Fruit fly (Drosophila melanogaster) whole organism, embryonic: Measurements from ENCODE around the gene CG13131.

ENCODE experiments used
- Aef1 ChIP-seq: fragments of 200-800 bp; sonication (Bioruptor generic); IDR thresholded peaks from 3 replicates; pipeline ENCODE4 v1.3.6; 2022; ENCODE audit warnings: missing biosample characterization, missing genetic modification characterization
- CG10462 ChIP-seq: fragments of 200-800 bp; sonication (Bioruptor generic); optimal IDR thresholded peaks from 2 replicates; lab custom pipeline; 2016; ENCODE audit warnings: missing biosample characterization, missing genetic modification characterization
- CG11247 ChIP-seq: fragments of 200-800 bp; sonication (Bioruptor generic); IDR thresholded peaks from 2 replicates; pipeline ENCODE4 v1.3.6; 2022; ENCODE audit warnings: missing biosample characterization, missing genetic modification characterization
- CG11723 ChIP-seq: fragments of 200-800 bp; sonication (Bioruptor generic); optimal IDR thresholded peaks from 2 replicates; lab custom pipeline; 2017; ENCODE audit warnings: missing biosample characterization, mild to moderate bottlenecking, missing genetic modification characterization
- CG12659 ChIP-seq: fragments of 200-800 bp; sonication (Bioruptor generic); optimal IDR thresholded peaks from 3 replicates; lab custom pipeline; 2017; ENCODE audit warnings: mild to moderate bottlenecking, missing biosample characterization, missing genetic modification reagents, missing genetic modification characterization
- CG13624 ChIP-seq: fragments of 200-800 bp; sonication (Bioruptor generic); optimal IDR thresholded peaks from 2 replicates; lab custom pipeline; 2016; ENCODE audit warnings: missing biosample characterization, missing genetic modification characterization
- CG14441 ChIP-seq: fragments of 200-800 bp; sonication (Bioruptor generic); IDR thresholded peaks from 2 replicates; pipeline ENCODE4 v1.3.6; 2022; ENCODE audit warnings: missing biosample characterization, missing genetic modification characterization
- CG14710 ChIP-seq: fragments of 200-800 bp; sonication (Bioruptor generic); optimal IDR thresholded peaks from 3 replicates; lab custom pipeline; 2019; ENCODE audit warnings: missing biosample characterization, mild to moderate bottlenecking, missing genetic modification characterization, moderate library complexity
- CG14860 ChIP-seq: fragments of 200-800 bp; sonication (Bioruptor generic); IDR thresholded peaks from 3 replicates; pipeline ENCODE4 v1.3.6; 2022; ENCODE audit warnings: missing biosample characterization, missing genetic modification characterization; ENCODE audit not compliant: partially characterized antibody
- CG1603 ChIP-seq: fragments of 200-800 bp; sonication (Bioruptor generic); optimal IDR thresholded peaks from 2 replicates; lab custom pipeline; 2019; ENCODE audit warnings: missing biosample characterization, mild to moderate bottlenecking, missing genetic modification characterization, moderate library complexity
- CG16813 ChIP-seq: fragments of 200-800 bp; sonication (Bioruptor generic); IDR thresholded peaks from 3 replicates; pipeline ENCODE4 v1.3.6; 2022; ENCODE audit warnings: missing biosample characterization, missing genetic modification characterization; ENCODE audit not compliant: partially characterized antibody
- CG17829 ChIP-seq: fragments of 200-800 bp; optimal IDR thresholded peaks from 2 replicates; lab custom pipeline; 2019; ENCODE audit warnings: missing biosample characterization, mild to moderate bottlenecking, missing genetic modification characterization, moderate library complexity
- CG42726 ChIP-seq: fragments of 200-800 bp; sonication (Bioruptor generic); IDR thresholded peaks from 2 replicates; pipeline ENCODE4 v1.3.6; 2022; ENCODE audit warnings: missing biosample characterization, missing genetic modification characterization; ENCODE audit not compliant: partially characterized antibody
- CG4617 ChIP-seq: fragments of 200-800 bp; sonication (Bioruptor generic); optimal IDR thresholded peaks from 3 replicates; lab custom pipeline; 2016; ENCODE audit warnings: missing biosample characterization, missing genetic modification characterization, borderline replicate concordance
- CG6765 ChIP-seq: fragments of 200-800 bp; sonication (Bioruptor generic); optimal IDR thresholded peaks from 3 replicates; lab custom pipeline; 2017; ENCODE audit warnings: missing biosample characterization, mild to moderate bottlenecking, missing genetic modification characterization
- CG8924 ChIP-seq: fragments of 200-800 bp; optimal IDR thresholded peaks from 3 replicates; lab custom pipeline; 2019; ENCODE audit warnings: missing biosample characterization, mild to moderate bottlenecking, missing genetic modification characterization, moderate library complexity
- CG9437 ChIP-seq: fragments of 200-800 bp; sonication (Bioruptor generic); optimal IDR thresholded peaks from 2 replicates; lab custom pipeline; 2018; ENCODE audit warnings: missing biosample characterization, mild to moderate bottlenecking, missing genetic modification characterization
- D19A ChIP-seq: fragments of 200-800 bp; optimal IDR thresholded peaks from 3 replicates; lab custom pipeline; 2019; ENCODE audit warnings: missing biosample characterization, mild to moderate bottlenecking, missing genetic modification characterization, moderate library complexity
- Ets65A ChIP-seq: fragments of 200-800 bp; sonication (Bioruptor generic); peaks from one replicate; lab custom pipeline; 2016; ENCODE audit warnings: missing biosample characterization, missing genetic modification characterization
- Ets97D ChIP-seq: fragments of 200-800 bp; sonication (Bioruptor generic); optimal IDR thresholded peaks from 3 replicates; lab custom pipeline; 2016; ENCODE audit warnings: missing biosample characterization, missing genetic modification characterization
- HLH4C ChIP-seq: fragments of 200-800 bp; sonication (Bioruptor generic); IDR thresholded peaks from 3 replicates; pipeline ENCODE4 v1.3.6; 2022; ENCODE audit warnings: missing biosample characterization, missing genetic modification characterization; ENCODE audit not compliant: partially characterized antibody
- Hr51 ChIP-seq, 2 experiments: fragments of 200-800 bp; sonication (Bioruptor generic); optimal IDR thresholded peaks; 2 replicates in 1 of 2; 3 replicates in 1 of 2; lab custom pipeline; 2016 to 2018; ENCODE audit warnings: missing biosample characterization in 2 of 2, missing genetic modification characterization in 2 of 2, mild to moderate bottlenecking in 1 of 2, moderate library complexity in 1 of 2
- MBD-R2 ChIP-seq: fragments of 200-800 bp; sonication (Bioruptor generic); IDR thresholded peaks from 2 replicates; pipeline ENCODE4 v1.3.6; 2022; ENCODE audit warnings: missing biosample characterization, missing genetic modification characterization
- NK7.1 ChIP-seq: fragments of 200-800 bp; sonication (Bioruptor generic); optimal IDR thresholded peaks from 3 replicates; lab custom pipeline; 2016; ENCODE audit warnings: missing biosample characterization, missing genetic modification characterization
- Nf-YB ChIP-seq: fragments of 200-800 bp; sonication (Bioruptor generic); optimal IDR thresholded peaks from 3 replicates; lab custom pipeline; 2019; ENCODE audit warnings: missing biosample characterization, mild to moderate bottlenecking, missing genetic modification characterization, moderate library complexity
- Rx ChIP-seq: fragments of 200-800 bp; sonication (Bioruptor generic); IDR thresholded peaks from 2 replicates; pipeline ENCODE4 v1.3.6; 2022; ENCODE audit warnings: missing biosample characterization, missing genetic modification characterization
- Sry-δ ChIP-seq: fragments of 200-800 bp; sonication (Bioruptor generic); optimal IDR thresholded peaks from 2 replicates; lab custom pipeline; 2016; ENCODE audit warnings: missing biosample characterization, missing genetic modification characterization
- abd-A ChIP-seq: fragments of 200-800 bp; sonication (Bioruptor generic); optimal IDR thresholded peaks from 3 replicates; lab custom pipeline; 2019; ENCODE audit warnings: missing biosample characterization, mild to moderate bottlenecking, missing genetic modification characterization, moderate library complexity
- ato ChIP-seq: fragments of 200-800 bp; sonication (Bioruptor generic); IDR thresholded peaks from 2 replicates; pipeline ENCODE4 v1.3.6; 2022; ENCODE audit warnings: missing biosample characterization, missing genetic modification characterization; ENCODE audit not compliant: partially characterized antibody
- bab2 ChIP-seq: fragments of 200-800 bp; sonication (Bioruptor generic); optimal IDR thresholded peaks from 2 replicates; lab custom pipeline; 2016; ENCODE audit warnings: missing biosample characterization, missing genetic modification characterization
- fru ChIP-seq: fragments of >200 bp; optimal IDR thresholded peaks from 2 replicates; lab custom pipeline; 2017
- gt ChIP-seq: fragments of 200-800 bp; sonication (Bioruptor generic); IDR thresholded peaks from 2 replicates; pipeline ENCODE4 v1.3.6; 2022; ENCODE audit warnings: missing biosample characterization, missing genetic modification characterization
- hb ChIP-seq: fragments of 200-800 bp; sonication (Bioruptor generic); IDR thresholded peaks from 3 replicates; pipeline ENCODE4 v1.3.6; 2022; ENCODE audit warnings: missing biosample characterization, missing genetic modification characterization; ENCODE audit not compliant: partially characterized antibody
- inv ChIP-seq: fragments of 200-800 bp; sonication (Bioruptor generic); IDR thresholded peaks from 2 replicates; pipeline ENCODE4 v1.3.6; 2022; ENCODE audit warnings: missing biosample characterization, missing genetic modification characterization; ENCODE audit not compliant: partially characterized antibody
- lbe ChIP-seq: fragments of 200-800 bp; sonication (Bioruptor generic); optimal IDR thresholded peaks from 2 replicates; lab custom pipeline; 2016; ENCODE audit warnings: missing biosample characterization, mild to moderate bottlenecking, missing genetic modification characterization
- lmd ChIP-seq: fragments of 200-800 bp; sonication (Bioruptor generic); IDR thresholded peaks from 2 replicates; pipeline ENCODE4 v1.3.6; 2022; ENCODE audit warnings: missing biosample characterization, missing genetic modification characterization
- mld ChIP-seq: fragments of 200-800 bp; sonication (Bioruptor generic); IDR thresholded peaks from 3 replicates; pipeline ENCODE4 v1.3.6; 2022; ENCODE audit warnings: missing biosample characterization, missing genetic modification characterization; ENCODE audit not compliant: partially characterized antibody
- nerfin-1 ChIP-seq: fragments of 200-800 bp; sonication (Bioruptor generic); optimal IDR thresholded peaks from 3 replicates; lab custom pipeline; 2019; ENCODE audit warnings: missing biosample characterization, mild to moderate bottlenecking, missing genetic modification characterization, moderate library complexity
- nmo ChIP-seq: fragments of 200-800 bp; sonication (Bioruptor generic); optimal IDR thresholded peaks from 2 replicates; lab custom pipeline; 2018; ENCODE audit warnings: missing biosample characterization, mild to moderate bottlenecking, missing genetic modification characterization, moderate library complexity
- onecut ChIP-seq: fragments of 200-800 bp; sonication (Bioruptor generic); IDR thresholded peaks from 2 replicates; pipeline ENCODE4 v1.3.6; 2022; ENCODE audit warnings: missing biosample characterization, missing genetic modification characterization
- pita ChIP-seq: fragments of 200-800 bp; sonication (Bioruptor generic); optimal IDR thresholded peaks from 2 replicates; lab custom pipeline; 2017; ENCODE audit warnings: missing biosample characterization, mild to moderate bottlenecking, missing genetic modification characterization
- row ChIP-seq: fragments of 200-800 bp; sonication (Bioruptor generic); IDR thresholded peaks from 3 replicates; pipeline ENCODE4 v1.3.6; 2022; ENCODE audit warnings: missing biosample characterization, missing genetic modification characterization
- scrt ChIP-seq: fragments of 200-800 bp; sonication (Bioruptor generic); optimal IDR thresholded peaks from 2 replicates; lab custom pipeline; 2018; ENCODE audit warnings: missing biosample characterization, mild to moderate bottlenecking, missing genetic modification characterization, moderate library complexity
- slp2 ChIP-seq: fragments of 200-800 bp; sonication (Bioruptor generic); optimal IDR thresholded peaks from 2 replicates; lab custom pipeline; 2016; ENCODE audit warnings: missing biosample characterization, missing genetic modification characterization
- stwl ChIP-seq: fragments of 200-800 bp; sonication (Bioruptor generic); optimal IDR thresholded peaks from 3 replicates; lab custom pipeline; 2018; ENCODE audit warnings: missing biosample characterization, mild to moderate bottlenecking, missing genetic modification characterization, moderate library complexity
- tna ChIP-seq: fragments of 200-800 bp; sonication (Bioruptor generic); IDR thresholded peaks from 2 replicates; pipeline ENCODE4 v1.3.6; 2022; ENCODE audit warnings: missing biosample characterization, missing genetic modification characterization; ENCODE audit not compliant: partially characterized antibody
- unc-4 ChIP-seq: fragments of 200-800 bp; sonication (Bioruptor generic); IDR thresholded peaks from 2 replicates; pipeline ENCODE4 v1.3.6; 2022; ENCODE audit warnings: missing biosample characterization, missing genetic modification characterization; ENCODE audit not compliant: partially characterized antibody
- vnd ChIP-seq: fragments of 200-800 bp; sonication (Bioruptor generic); IDR thresholded peaks from 3 replicates; pipeline ENCODE4 v1.3.6; 2022; ENCODE audit warnings: missing biosample characterization, missing genetic modification characterization; ENCODE audit not compliant: partially characterized antibody
- vvl ChIP-seq: fragments of 200-800 bp; sonication (Bioruptor generic); IDR thresholded peaks from 2 replicates; pipeline ENCODE4 v1.3.6; 2022; ENCODE audit warnings: missing biosample characterization, missing genetic modification characterization
- wor ChIP-seq: fragments of 200-800 bp; sonication (Bioruptor generic); IDR thresholded peaks from 2 replicates; pipeline ENCODE4 v1.3.6; 2022; ENCODE audit warnings: missing biosample characterization, missing genetic modification characterization

Gene CG13131

dm6 chr2L:10009293-10009695 lies 8.0 kb downstream of the CG13131 start, which contains the start of gene Trp1 (continued):
- TF ChIP-seq wor (GFP tag; lab: Robert Waterston, UW): no peak
- peak; percentile 27 for TF ChIP-seq CG8924 (tag; lab: Kevin White, UChicago)
- peak; percentile 46 for TF ChIP-seq CG1603 (tag; lab: Kevin White, UChicago)
- TF ChIP-seq Ets97D (GFP tag; lab: Kevin White, UChicago): peak; percentile 39
- TF ChIP-seq ato: peak; percentile 90
- no peak for TF ChIP-seq slp2 (GFP tag; lab: Kevin White, UChicago)
- peak; percentile 25 for TF ChIP-seq CG17829
- no peak for TF ChIP-seq NK7.1 (GFP tag; lab: Kevin White, UChicago)
- no peak for TF ChIP-seq scrt (GFP tag; lab: Kevin White, UChicago)
- TF ChIP-seq CG11247 (GFP tag; lab: Robert Waterston, UW): no peak
- peak; percentile 97 for TF ChIP-seq CG42726 (GFP tag; lab: Robert Waterston, UW)
- TF ChIP-seq CG14710 (tag; lab: Kevin White, UChicago): peak; percentile 42
- TF ChIP-seq tna (GFP tag; lab: Robert Waterston, UW): peak; percentile 94
- peak; percentile 82 for TF ChIP-seq CG4617 (GFP tag; lab: Kevin White, UChicago)
- TF ChIP-seq vvl (GFP tag; lab: Robert Waterston, UW): 0 out of 2 replicates have a peak, but pooled peaks have one; percentile 21
- peak; percentile 59 for TF ChIP-seq CG12659 (GFP tag; lab: Kevin White, UChicago)
- TF ChIP-seq onecut: peak; percentile 19; the same call in 1 of the 2 replicates
- peak; percentile 94 for TF ChIP-seq vnd
- TF ChIP-seq CG14860: peak; percentile 91
- TF ChIP-seq inv: peak; percentile 95
- no peak; the same call in 1 of the 2 replicates for TF ChIP-seq MBD-R2
- no peak for TF ChIP-seq CG10462 (GFP tag; lab: Kevin White, UChicago)
- TF ChIP-seq Ets65A (GFP tag; lab: Kevin White, UChicago): peak; percentile 84
- TF ChIP-seq hb (GFP tag; lab: Robert Waterston, UW): peak; percentile 91
- no peak for TF ChIP-seq Rx
- peak; percentile 92 for TF ChIP-seq mld
- peak; percentile 57 for TF ChIP-seq abd-A
- no peak for TF ChIP-seq fru
- TF ChIP-seq CG9437 (GFP tag; lab: Kevin White, UChicago): peak; percentile 28
- TF ChIP-seq stwl (tag; lab: Kevin White, UChicago): peak; percentile 63
- TF ChIP-seq Hr51 (GFP tag; optimal IDR thresholded peaks at IDR 0.05; lab: Kevin White, UChicago): peak in 1 of 2 experiments; percentile 12
- no peak for TF ChIP-seq pita (GFP tag; lab: Kevin White, UChicago)
- no peak for TF ChIP-seq CG11723 (GFP tag; lab: Kevin White, UChicago)
- TF ChIP-seq unc-4 (GFP tag; lab: Robert Waterston, UW): peak; percentile 94
- no peak for TF ChIP-seq D19A (tag; lab: Kevin White, UChicago)
- TF ChIP-seq Sry-δ (GFP tag; lab: Kevin White, UChicago): peak; percentile 91
- no peak for TF ChIP-seq bab2
- TF ChIP-seq Nf-YB (GFP tag; lab: Kevin White, UChicago): no peak
- TF ChIP-seq lbe (GFP tag; lab: Kevin White, UChicago): peak; percentile 10
- TF ChIP-seq HLH4C (GFP tag; lab: Robert Waterston, UW): peak; percentile 87
- no peak for TF ChIP-seq CG14441 (GFP tag; lab: Robert Waterston, UW)
- no peak for TF ChIP-seq Aef1 (GFP tag; lab: Robert Waterston, UW)
- peak; percentile 55 for TF ChIP-seq nerfin-1 (tag; lab: Kevin White, UChicago)
- no peak for TF ChIP-seq CG6765
- no peak for TF ChIP-seq gt (GFP tag; lab: Robert Waterston, UW)
- TF ChIP-seq lmd: no peak
- TF ChIP-seq row (GFP tag; lab: Robert Waterston, UW): peak; percentile 69
- TF ChIP-seq CG16813 (GFP tag; lab: Robert Waterston, UW): peak; percentile 92
- TF ChIP-seq CG13624: peak; percentile 9
- peak; percentile 15 for TF ChIP-seq nmo
